Worm (Caenorhabditis elegans) whole organism, L1 larva: ENCODE measurements around the gene argn-1.

Source experiments
- C16A3.4 ChIP-seq: fragments of 150-350 bp; optimal IDR thresholded peaks from 2 replicates; lab custom pipeline; 2014; ENCODE audit warnings: missing biosample characterization, missing genetic modification characterization
- C34B4.2 ChIP-seq: sonication (generic microtip); optimal IDR thresholded peaks from 2 replicates; lab custom pipeline; 2017; ENCODE audit warnings: mild to moderate bottlenecking, missing genetic modification characterization, missing compliant biosample characterization
- Y116A8C.19 ChIP-seq: sonication (generic microtip); optimal IDR thresholded peaks from 2 replicates; lab custom pipeline; 2016; ENCODE audit warnings: missing compliant biosample characterization, missing genetic modification characterization, borderline replicate concordance
- aha-1 ChIP-seq: fragments of 150-350 bp; optimal IDR thresholded peaks from 2 replicates; lab custom pipeline; 2014; ENCODE audit warnings: missing biosample characterization, missing genetic modification characterization
- aly-2 ChIP-seq: fragments of 150-350 bp; optimal IDR thresholded peaks from 2 replicates; lab custom pipeline; 2014; ENCODE audit warnings: missing biosample characterization, missing genetic modification characterization
- ama-1 ChIP-seq: fragments of 150-350 bp; optimal IDR thresholded peaks from 2 replicates; lab custom pipeline; 2014
- blmp-1 ChIP-seq: fragments of 150-350 bp; optimal IDR thresholded peaks from 2 replicates; lab custom pipeline; 2014; ENCODE audit warnings: missing biosample characterization, missing genetic modification characterization
- ceh-82 ChIP-seq, 3 experiments: fragments of 150-350 bp in 1 of 3; sonication (generic microtip) in 2 of 3; optimal IDR thresholded peaks; 2 replicates each; lab custom pipeline; 2014 to 2017; ENCODE audit warnings: missing biosample characterization in 3 of 3, missing genetic modification characterization in 3 of 3
- ces-1 ChIP-seq: fragments of 150-350 bp; optimal IDR thresholded peaks from 2 replicates; lab custom pipeline; 2014; ENCODE audit warnings: missing biosample characterization, missing genetic modification reagents, missing genetic modification characterization
- dsc-1 ChIP-seq: sonication (generic microtip); optimal IDR thresholded peaks from 2 replicates; lab custom pipeline; 2016; ENCODE audit warnings: mild to moderate bottlenecking, missing genetic modification characterization, missing compliant biosample characterization
- efl-1 ChIP-seq, 4 experiments: fragments of 150-350 bp; optimal IDR thresholded peaks in 3 of 4; peaks in 1 of 4; 1 replicate in 1 of 4; 2 replicates in 3 of 4; lab custom pipeline; 2014; ENCODE audit warnings: missing biosample characterization in 2 of 4, missing genetic modification characterization in 2 of 4, missing genetic modification reagents in 2 of 4
- egl-27 ChIP-seq, 2 experiments: fragments of 150-350 bp in 1 of 2; sonication (generic microtip); optimal IDR thresholded peaks; 3 replicates each; lab custom pipeline; 2017 to 2018; ENCODE audit warnings: missing biosample characterization in 2 of 2, missing genetic modification characterization in 2 of 2, missing genetic modification reagents in 2 of 2
- elt-2 ChIP-seq: sonication (generic microtip); optimal IDR thresholded peaks from 2 replicates; lab custom pipeline; 2016; ENCODE audit warnings: missing genetic modification characterization, mild to moderate bottlenecking, inconsistent platforms, missing compliant biosample characterization, missing genetic modification reagents
- elt-3 ChIP-seq, 6 experiments: fragments of 150-350 bp in 1 of 6; sonication (generic microtip); optimal IDR thresholded peaks; 2 replicates each; lab custom pipeline; 2017 to 2018; ENCODE audit warnings: missing biosample characterization in 6 of 6, missing genetic modification characterization in 6 of 6, inconsistent platforms in 1 of 6
- ets-5 ChIP-seq: fragments of 200-800 bp; sonication (Bioruptor generic); IDR thresholded peaks from 2 replicates; pipeline ENCODE4 v1.3.6; 2022; ENCODE audit warnings: missing genetic modification characterization, missing compliant biosample characterization
- fkh-10 ChIP-seq: sonication (generic microtip); optimal IDR thresholded peaks from 2 replicates; lab custom pipeline; 2017; ENCODE audit warnings: missing biosample characterization, missing genetic modification reagents, missing genetic modification characterization
- fkh-8 ChIP-seq: sonication (generic microtip); optimal IDR thresholded peaks from 2 replicates; lab custom pipeline; 2016; ENCODE audit warnings: mild to moderate bottlenecking, missing genetic modification characterization, missing compliant biosample characterization
- fos-1 ChIP-seq: fragments of 150-350 bp; optimal IDR thresholded peaks from 2 replicates; lab custom pipeline; 2014; ENCODE audit warnings: missing biosample characterization, missing genetic modification characterization
- hlh-17 ChIP-seq: fragments of 200-800 bp; sonication (Bioruptor generic); optimal IDR thresholded peaks from 2 replicates; lab custom pipeline; 2018; ENCODE audit warnings: missing genetic modification characterization, mild to moderate bottlenecking, missing compliant biosample characterization, moderate library complexity, borderline replicate concordance
- hlh-4 ChIP-seq: sonication (generic microtip); optimal IDR thresholded peaks from 2 replicates; lab custom pipeline; 2016; ENCODE audit warnings: mild to moderate bottlenecking, missing genetic modification characterization, missing compliant biosample characterization
- lin-35 ChIP-seq, 2 experiments: fragments of 150-350 bp; optimal IDR thresholded peaks; 2 replicates each; lab custom pipeline; 2014; ENCODE audit warnings: missing biosample characterization in 2 of 2, missing genetic modification characterization in 2 of 2, missing genetic modification reagents in 2 of 2
- lir-3 ChIP-seq: sonication (generic microtip); optimal IDR thresholded peaks from 2 replicates; lab custom pipeline; 2016; ENCODE audit warnings: mild to moderate bottlenecking, missing genetic modification characterization, moderate library complexity, missing compliant biosample characterization; ENCODE audit not compliant: poor library complexity
- mep-1 ChIP-seq: fragments of 150-350 bp; optimal IDR thresholded peaks from 2 replicates; lab custom pipeline; 2014; ENCODE audit warnings: missing biosample characterization, missing genetic modification characterization
- nhr-19 ChIP-seq: fragments of 200-800 bp; sonication (Bioruptor generic); conservative IDR thresholded peaks from 2 replicates; pipeline ENCODE4 v1.3.6; 2022; ENCODE audit warnings: missing genetic modification characterization, missing compliant biosample characterization
- nhr-47 ChIP-seq: sonication (generic microtip); optimal IDR thresholded peaks from 2 replicates; lab custom pipeline; 2016; ENCODE audit warnings: mild to moderate bottlenecking, missing genetic modification characterization, moderate library complexity, missing compliant biosample characterization
- nhr-71 ChIP-seq: sonication (generic microtip); optimal IDR thresholded peaks from 2 replicates; lab custom pipeline; 2016; ENCODE audit warnings: mild to moderate bottlenecking, missing genetic modification characterization, moderate library complexity, missing compliant biosample characterization
- nhr-76 ChIP-seq: sonication (generic microtip); optimal IDR thresholded peaks from 2 replicates; lab custom pipeline; 2017; ENCODE audit warnings: missing biosample characterization, missing genetic modification characterization
- nhr-77 ChIP-seq: fragments of 150-350 bp; optimal IDR thresholded peaks from 2 replicates; lab custom pipeline; 2014; ENCODE audit warnings: missing biosample characterization, missing genetic modification characterization
- nhr-85 ChIP-seq: sonication (generic microtip); peaks from one replicate; lab custom pipeline; 2016; ENCODE audit warnings: missing genetic modification characterization, inconsistent platforms, missing compliant biosample characterization
- skn-1 ChIP-seq: fragments of 150-350 bp; optimal IDR thresholded peaks from 2 replicates; lab custom pipeline; 2014; ENCODE audit warnings: missing biosample characterization, missing genetic modification characterization
- snpc-4 ChIP-seq: fragments of 150-350 bp; optimal IDR thresholded peaks from 2 replicates; lab custom pipeline; 2014; ENCODE audit warnings: missing biosample characterization, missing genetic modification characterization
- sptf-1 ChIP-seq: fragments of 150-350 bp; optimal IDR thresholded peaks from 2 replicates; lab custom pipeline; 2014; ENCODE audit warnings: missing biosample characterization, missing genetic modification characterization
- swsn-7 ChIP-seq: sonication (generic microtip); optimal IDR thresholded peaks from 2 replicates; lab custom pipeline; 2016; ENCODE audit warnings: missing genetic modification characterization, missing compliant biosample characterization
- unc-30 ChIP-seq: sonication (generic microtip); optimal IDR thresholded peaks from 2 replicates; lab custom pipeline; 2017; ENCODE audit warnings: missing biosample characterization, missing genetic modification characterization
- xbp-1 ChIP-seq: sonication (generic microtip); optimal IDR thresholded peaks from 2 replicates; lab custom pipeline; 2016; ENCODE audit warnings: missing genetic modification characterization, missing compliant biosample characterization
- zip-4 ChIP-seq: fragments of 200-800 bp; sonication (Bioruptor generic); optimal IDR thresholded peaks from 2 replicates; lab custom pipeline; 2018; ENCODE audit warnings: mild to moderate bottlenecking, missing genetic modification characterization, moderate library complexity, missing compliant biosample characterization
- ztf-11 ChIP-seq, 2 experiments: sonication (generic microtip); optimal IDR thresholded peaks; 2 replicates each; lab custom pipeline; 2016 to 2017; ENCODE audit warnings: missing genetic modification characterization in 2 of 2, missing biosample characterization in 1 of 2, missing compliant biosample characterization in 1 of 2
- ztf-4 ChIP-seq: fragments of 150-350 bp; optimal IDR thresholded peaks from 2 replicates; lab custom pipeline; 2014; ENCODE audit warnings: missing biosample characterization, missing genetic modification characterization

The argn-1 gene

DNA sequence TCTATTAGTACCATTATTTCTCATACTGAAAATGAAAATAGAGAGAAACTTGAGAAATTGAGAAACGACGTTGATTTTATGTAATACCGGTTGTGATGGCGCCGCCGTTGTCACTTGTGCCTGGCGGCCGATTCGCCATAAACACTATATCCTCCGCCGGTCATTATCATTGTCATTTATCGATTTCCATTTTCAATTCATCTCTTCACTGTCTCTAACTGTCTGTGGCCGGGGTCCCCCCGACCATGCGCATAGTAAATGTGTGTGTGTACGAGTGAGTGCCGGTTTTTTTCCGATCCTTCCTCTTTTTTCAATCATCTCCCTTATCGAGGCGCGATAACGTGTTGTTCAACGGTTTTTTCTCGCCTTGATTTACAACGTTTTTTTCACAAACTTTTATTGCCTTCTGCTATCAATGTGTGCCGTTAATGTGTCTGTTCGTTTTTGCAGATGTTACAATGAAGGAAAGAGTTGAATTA lies 26.4 kb upstream of the argn-1 start, which contains the start of gene F14D12.1 (continued):
- TF ChIP-seq hlh-17 (GFP tag; lab: Kevin White, UChicago) (no peak), ceh-82 (tag; optimal IDR thresholded peaks at IDR 0.05; lab: Kevin White, UChicago) (no peak)

DNA sequence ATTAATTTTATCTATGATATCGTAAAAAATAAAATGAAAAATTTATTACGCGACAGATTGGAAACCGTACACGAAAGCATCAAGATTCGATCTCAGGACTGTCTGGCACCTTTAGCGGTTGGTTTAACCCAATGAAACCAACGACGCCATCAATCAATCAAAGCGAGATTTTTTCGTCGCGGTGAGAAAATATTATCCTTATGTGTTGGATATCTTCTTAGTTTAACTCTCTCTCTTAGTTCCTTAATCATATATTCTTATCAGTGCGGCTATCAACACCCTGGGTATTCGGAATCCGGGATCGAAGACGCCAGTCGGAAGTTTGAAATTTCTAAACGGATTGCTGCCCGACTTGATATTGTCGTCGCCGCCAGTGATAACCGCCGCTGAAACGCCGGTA lies 24.8 kb upstream of the argn-1 start:
- TF ChIP-seq xbp-1 (tag; lab: Kevin White, UChicago) = no peak
- peak; percentile 81 for TF ChIP-seq blmp-1
- peak in 2 of 6 experiments; percentile 45 to 70 for TF ChIP-seq elt-3 (tag; optimal IDR thresholded peaks at IDR 0.05; lab: Kevin White, UChicago)
- TF ChIP-seq nhr-85 (tag; lab: Kevin White, UChicago) = peak; percentile 49

DNA sequence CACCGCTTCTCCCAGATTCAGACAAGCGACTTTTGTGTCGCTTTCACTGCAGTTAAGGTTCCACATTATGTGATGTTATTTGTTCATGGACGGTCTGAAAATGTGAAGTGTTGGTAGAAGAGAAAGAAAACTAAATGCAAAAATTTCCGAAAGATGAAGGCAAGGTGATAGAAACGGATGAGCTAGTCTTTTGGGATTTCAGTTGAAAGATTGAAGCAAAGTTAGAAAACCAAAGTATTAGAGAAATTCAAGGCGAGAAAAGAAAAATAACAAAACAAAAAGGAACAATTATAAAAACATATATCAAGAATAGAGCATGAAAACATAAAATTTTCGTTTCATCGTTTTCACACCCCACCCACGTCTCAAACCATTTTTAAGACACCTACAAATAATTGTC lies 18.7 kb upstream of the argn-1 start, which contains the start of gene octr-1:
Gene octr-1, minus strand, starts transcription at position 101 of the 400 bp plus-strand sequence.
- no peak for TF ChIP-seq ztf-11 (tag; optimal IDR thresholded peaks at IDR 0.05; lab: Kevin White, UChicago)
- TF ChIP-seq hlh-4 (tag; lab: Kevin White, UChicago) = no peak
- no peak for TF ChIP-seq nhr-47 (tag; lab: Kevin White, UChicago)
- no peak for TF ChIP-seq ztf-4 (tag; lab: Kevin White, UChicago)
- TF ChIP-seq unc-30 (tag; lab: Kevin White, UChicago) = no peak
- no peak for TF ChIP-seq nhr-19 (GFP tag; lab: Robert Waterston, UW)
- no peak for TF ChIP-seq zip-4
- no peak for TF ChIP-seq sptf-1 (tag; lab: Kevin White, UChicago)
- no peak for TF ChIP-seq aha-1 (tag; lab: Kevin White, UChicago)
- no peak for TF ChIP-seq egl-27 (tag; optimal IDR thresholded peaks at IDR 0.05; lab: Kevin White, UChicago)
- no peak for TF ChIP-seq aly-2 (tag; lab: Kevin White, UChicago)
- TF ChIP-seq hlh-17 (GFP tag; lab: Kevin White, UChicago) = no peak
- no peak for TF ChIP-seq ces-1
- no peak for TF ChIP-seq C16A3.4
- TF ChIP-seq swsn-7 = no peak
- no peak for TF ChIP-seq lin-35 (GFP tag; optimal IDR thresholded peaks at IDR 0.05; lab: Kevin White, UChicago)
- no peak for TF ChIP-seq mep-1 (tag; lab: Kevin White, UChicago)
- TF ChIP-seq nhr-76 (tag; lab: Kevin White, UChicago) = no peak
- no peak for TF ChIP-seq C34B4.2 (tag; lab: Kevin White, UChicago)
- no peak for TF ChIP-seq ets-5 (GFP tag; lab: Robert Waterston, UW)

DNA sequence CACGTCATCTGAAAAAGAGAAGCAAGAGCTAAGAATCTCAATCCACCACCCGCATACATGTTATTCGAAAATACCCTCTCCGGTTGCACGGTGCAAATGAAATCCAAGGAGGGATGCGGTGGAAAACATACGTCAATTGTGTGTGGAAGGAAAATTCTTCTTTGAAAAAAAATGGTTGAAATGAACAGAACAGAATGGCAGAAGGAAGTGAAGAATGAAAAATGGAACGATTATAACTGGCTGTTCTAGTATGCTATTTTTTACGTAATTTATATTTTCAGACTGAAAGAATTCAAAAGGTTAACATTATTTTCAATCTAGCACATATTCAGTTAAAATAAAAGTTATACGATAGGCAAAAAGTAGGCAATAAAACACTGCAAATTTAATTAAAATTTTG lies 13.8 kb upstream of the argn-1 start:
- no peak for TF ChIP-seq efl-1 (optimal IDR thresholded peaks at IDR 0.05; lab: Kevin White, UChicago)
- peak in 1 of 2 experiments; percentile 4 for TF ChIP-seq efl-1 (GFP tag; optimal IDR thresholded peaks at IDR 0.05 in 1 of 2; lab: Kevin White, UChicago)
- no peak for TF ChIP-seq ztf-11 (tag; optimal IDR thresholded peaks at IDR 0.05; lab: Kevin White, UChicago)

ce11 chrX:5621793-5622192 lies 8.0 kb upstream of the argn-1 start:
- TF ChIP-seq Y116A8C.19 (tag; lab: Kevin White, UChicago) = no peak
- TF ChIP-seq fos-1 (tag; lab: Kevin White, UChicago) = no peak
- TF ChIP-seq snpc-4 (tag; lab: Kevin White, UChicago) = no peak
- TF ChIP-seq skn-1 (tag; lab: Kevin White, UChicago) = no peak
- TF ChIP-seq nhr-19 (GFP tag; lab: Robert Waterston, UW) = no peak
- no peak for TF ChIP-seq elt-3 (tag; optimal IDR thresholded peaks at IDR 0.05; lab: Kevin White, UChicago)
- TF ChIP-seq dsc-1 (tag; lab: Kevin White, UChicago) = no peak
- TF ChIP-seq ets-5 (GFP tag; lab: Robert Waterston, UW) = no peak
- no peak for TF ChIP-seq fkh-8 (tag; lab: Kevin White, UChicago)
- no peak for TF ChIP-seq elt-2
- TF ChIP-seq nhr-47 (tag; lab: Kevin White, UChicago) = no peak
- no peak for TF ChIP-seq fkh-10 (GFP tag; lab: Kevin White, UChicago)
- TF ChIP-seq nhr-77 (tag; lab: Kevin White, UChicago) = no peak
- TF ChIP-seq ama-1 (lab: Kevin White, UChicago) = no peak
- no peak for TF ChIP-seq lir-3
- TF ChIP-seq ztf-11 (tag; optimal IDR thresholded peaks at IDR 0.05; lab: Kevin White, UChicago) = no peak
- no peak for TF ChIP-seq nhr-71 (tag; lab: Kevin White, UChicago)
- no peak for TF ChIP-seq blmp-1
